Fruit fly (Drosophila melanogaster): ENCODE data around the gene fz2.
A peak's percentile ranks its signal among the peaks of the same experiment; 100 is the strongest.

The fz2 gene

DNA sequence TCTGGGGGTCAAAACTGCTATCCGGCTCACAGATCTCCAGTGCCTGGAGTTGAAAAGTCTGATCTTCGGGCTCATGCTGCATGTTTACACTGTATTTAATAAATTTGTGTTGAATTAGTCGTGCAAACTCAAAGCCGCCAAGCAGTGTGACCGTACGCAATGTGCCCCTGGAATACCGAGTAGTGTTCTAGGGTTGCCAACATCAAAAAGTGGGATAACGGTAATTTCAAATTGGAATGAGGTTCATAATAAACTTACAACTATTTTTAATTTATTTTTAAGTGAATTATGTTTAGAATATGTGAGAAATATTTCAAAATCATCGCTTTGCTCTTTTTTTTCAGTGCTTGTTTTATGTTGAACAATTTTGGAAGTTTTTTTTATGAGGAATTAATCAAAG is 135.0 kb downstream of the fz2 start, which contains the start of gene Gem2 (continued):
- TF ChIP-seq onecut (GFP tag; IDR thresholded peaks at IDR 0.05) (0 out of 2 replicates have a peak, but pooled peaks have one; percentile 6), H2.0 (GFP tag; IDR thresholded peaks at IDR 0.05) (0 out of 2 replicates have a peak, but pooled peaks have one; percentile 4), CG33213 (GFP tag; optimal IDR thresholded peaks at IDR 0.05) (peak; percentile 21), CG9932 (GFP tag; IDR thresholded peaks at IDR 0.05) (no peak), CG10267 (tag; optimal IDR thresholded peaks at IDR 0.05) (peak; percentile 43), HLH3B (GFP tag; IDR thresholded peaks at IDR 0.05) (no peak), unc-4 (GFP tag; IDR thresholded peaks at IDR 0.05; ENCODE audit: partially characterized antibody) (no peak), ase (GFP tag; IDR thresholded peaks at IDR 0.05) (no peak), CG30431 (GFP tag; optimal IDR thresholded peaks at IDR 0.05) (no peak)

DNA sequence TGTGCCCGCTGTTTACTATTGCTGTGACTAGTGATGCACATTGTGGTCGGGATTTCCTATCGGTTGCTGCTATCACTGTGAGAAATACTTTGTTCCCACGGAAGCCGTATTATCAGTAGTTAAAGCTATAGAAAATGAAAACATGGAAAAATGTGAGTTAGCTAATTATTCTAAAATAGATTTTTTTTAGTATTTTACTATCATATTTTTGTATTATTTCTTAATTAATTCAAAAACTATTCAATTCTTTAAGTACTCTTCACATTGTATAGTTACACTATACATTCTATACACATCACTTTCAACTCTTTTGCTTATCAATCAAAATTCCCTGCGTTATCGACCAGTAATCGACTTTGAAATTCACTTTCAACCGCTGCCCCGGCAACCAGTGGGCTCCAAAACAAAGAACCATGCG is 137.5 kb downstream of the fz2 start, which contains the start of the genes Naxd and CG14079:
Gene Naxd, minus strand, starts transcription at position 45 of the 418 bp plus-strand sequence.
Gene CG14079, plus strand, starts transcription at position 335 of the 418 bp plus-strand sequence.
- TF ChIP-seq grn (GFP tag; optimal IDR thresholded peaks at IDR 0.05) (no peak), nmo (GFP tag; optimal IDR thresholded peaks at IDR 0.05) (peak; percentile 85), CG5953 (GFP tag; IDR thresholded peaks at IDR 0.05) (peak; percentile 61; the same call in 1 of the 2 replicates), Bteb2 (GFP tag; optimal IDR thresholded peaks at IDR 0.05) (peak; percentile 7), CG4328 (GFP tag; optimal IDR thresholded peaks at IDR 0.05) (peak; percentile 36), CG6254 (GFP tag; optimal IDR thresholded peaks at IDR 0.05) (no peak), Jarid2 (GFP tag; optimal IDR thresholded peaks at IDR 0.05) (no peak), CG4820 (GFP tag; optimal IDR thresholded peaks at IDR 0.05) (peak; percentile 48), CG11723 (GFP tag; optimal IDR thresholded peaks at IDR 0.05) (no peak), repo (GFP tag; optimal IDR thresholded peaks at IDR 0.05) (no peak), unpg (GFP tag; optimal IDR thresholded peaks at IDR 0.05) (peak; percentile 77), CG10959 (GFP tag; IDR thresholded peaks at IDR 0.05) (no peak), pnt (GFP tag; optimal IDR thresholded peaks at IDR 0.05) (no peak), CG18011 (GFP tag; optimal IDR thresholded peaks at IDR 0.05) (peak; percentile 28), CG9215 (GFP tag; IDR thresholded peaks at IDR 0.05) (no peak), cg (GFP tag; optimal IDR thresholded peaks at IDR 0.05) (no peak), ftz-f1 (GFP tag; optimal IDR thresholded peaks at IDR 0.05) (no peak), Optix (GFP tag; IDR thresholded peaks at IDR 0.05) (no peak), CG16813 (GFP tag; IDR thresholded peaks at IDR 0.05; ENCODE audit: partially characterized antibody) (no peak), Hr3 (GFP tag; optimal IDR thresholded peaks at IDR 0.05) (peak; percentile 73), jing (GFP tag; optimal IDR thresholded peaks at IDR 0.05) (no peak), so (GFP tag; IDR thresholded peaks at IDR 0.05) (peak; percentile 45; the same call in 1 of the 3 replicates), CG1024 (GFP tag; IDR thresholded peaks at IDR 0.05) (no peak), HLH4C (GFP tag; IDR thresholded peaks at IDR 0.05; ENCODE audit: partially characterized antibody) (no peak), ind (GFP tag; optimal IDR thresholded peaks at IDR 0.05) (peak; percentile 55), Dll (GFP tag; IDR thresholded peaks at IDR 0.05; ENCODE audit: partially characterized antibody) (peak; percentile 39; the same call in 1 of the 4 replicates), Dip3 (GFP tag; optimal IDR thresholded peaks at IDR 0.05) (peak; percentile 27), CG16815 (GFP tag; optimal IDR thresholded peaks at IDR 0.05) (peak; percentile 58), gro (GFP tag; optimal IDR thresholded peaks at IDR 0.05) (no peak), TFAM (GFP tag; optimal IDR thresholded peaks at IDR 0.05) (no peak), p53 (GFP tag; optimal IDR thresholded peaks at IDR 0.05) (no peak), CG17385 (GFP tag; optimal IDR thresholded peaks at IDR 0.05) (no peak), tap (tag; optimal IDR thresholded peaks at IDR 0.05) (no peak), stc (GFP tag; IDR thresholded peaks at IDR 0.05) (0 out of 2 replicates have a peak, but pooled peaks have one; percentile 32), jumu (GFP tag; optimal IDR thresholded peaks at IDR 0.05) (no peak), hb (GFP tag; IDR thresholded peaks at IDR 0.05; ENCODE audit: partially characterized antibody) (no peak), CG9727 (GFP tag; optimal IDR thresholded peaks at IDR 0.05) (peak; percentile 62), CG6683 (GFP tag; optimal IDR thresholded peaks at IDR 0.05) (no peak), fd3F (GFP tag; optimal IDR thresholded peaks at IDR 0.05) (peak; percentile 67), Bgb (GFP tag; IDR thresholded peaks at IDR 0.05; ENCODE audit: partially characterized antibody) (peak; percentile 31; the same call in 1 of the 2 replicates), sens-2 (GFP tag; IDR thresholded peaks at IDR 0.05) (peak; percentile 22; the same call in 1 of the 2 replicates)
